Fruit fly (Drosophila melanogaster): ENCODE results near the gene CG45101.

CG45101 gene

dm6 chr3L:11085810-11086209 lies 21.0 kb downstream of the CG45101 start (continued):
- TF ChIP-seq gsb-n (tag; optimal IDR thresholded peaks at IDR 0.05), result peak; percentile 20
- peak; percentile 28 for TF ChIP-seq HLHmδ (GFP tag; optimal IDR thresholded peaks at IDR 0.05)
- peak; percentile 9 for TF ChIP-seq CG13296 (GFP tag; optimal IDR thresholded peaks at IDR 0.05)
- TF ChIP-seq D19B (GFP tag; optimal IDR thresholded peaks at IDR 0.05), result peak; percentile 74
- TF ChIP-seq sd (tag; optimal IDR thresholded peaks at IDR 0.05), result peak; percentile 75
- TF ChIP-seq Asciz (GFP tag; optimal IDR thresholded peaks at IDR 0.05), result peak; percentile 26
- TF ChIP-seq CG34422 (GFP tag; IDR thresholded peaks at IDR 0.05), result 0 out of 3 replicates have a peak, but pooled peaks have one; percentile 30
- TF ChIP-seq CG7987 (GFP tag; optimal IDR thresholded peaks at IDR 0.05), result peak; percentile 35
- peak; percentile 12 for TF ChIP-seq ATbp (GFP tag; optimal IDR thresholded peaks at IDR 0.05)
- TF ChIP-seq GATAe (GFP tag; conservative IDR thresholded peaks at IDR 0.05), result no peak
- peak; percentile 54; the same call in 1 of the 2 replicates for TF ChIP-seq CG6689 (GFP tag; IDR thresholded peaks at IDR 0.05)
- peak; percentile 42 for TF ChIP-seq CG34376 (GFP tag; optimal IDR thresholded peaks at IDR 0.05)
- no peak for TF ChIP-seq CG8290 (GFP tag; optimal IDR thresholded peaks at IDR 0.05)
- peak in 1 of 2 experiments; percentile 53 for TF ChIP-seq CG8290 (tag; optimal IDR thresholded peaks at IDR 0.05)
- TF ChIP-seq Fer1 (GFP tag; optimal IDR thresholded peaks at IDR 0.05), result peak; percentile 43
- TF ChIP-seq Dref (GFP tag; IDR thresholded peaks at IDR 0.05), result no peak
- peak in 1 of 2 experiments; percentile 38 for TF ChIP-seq Pdp1 (GFP tag; optimal IDR thresholded peaks at IDR 0.05)
- TF ChIP-seq CG7372 (GFP tag; IDR thresholded peaks at IDR 0.05), result no peak
- TF ChIP-seq CG2678 (tag; optimal IDR thresholded peaks at IDR 0.05), result peak; percentile 4
- peak; percentile 28 for TF ChIP-seq lab (GFP tag; optimal IDR thresholded peaks at IDR 0.05)

DNA sequence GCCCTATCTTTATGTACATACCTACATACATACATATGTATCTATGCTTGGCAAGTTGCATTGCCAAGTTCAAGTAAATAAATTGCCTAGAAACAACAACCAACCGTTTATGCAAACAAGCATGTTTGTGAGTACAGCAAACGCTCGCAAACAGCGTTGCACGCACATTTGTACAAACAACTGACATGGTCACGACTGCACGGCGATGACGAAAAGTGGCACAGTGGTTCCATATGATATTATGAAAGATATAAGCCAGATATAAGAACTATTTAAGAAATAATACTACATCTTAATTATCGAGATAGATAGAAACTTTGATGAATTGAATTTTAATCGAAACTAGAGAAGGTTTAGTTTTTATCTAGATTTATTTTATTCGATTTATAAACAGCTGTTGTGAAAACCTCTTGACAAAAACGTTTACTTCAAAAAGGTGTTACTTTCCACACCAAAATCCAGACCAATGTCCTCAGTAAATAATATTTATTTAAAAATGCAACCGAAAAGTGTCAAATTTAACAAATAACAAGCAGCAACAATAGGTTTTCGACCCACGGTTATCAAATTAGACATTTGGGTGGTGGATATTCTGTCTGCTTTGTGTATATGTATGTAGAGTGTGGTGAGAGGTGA lies 25.1 kb downstream of the CG45101 start:
- TF ChIP-seq tin (GFP tag; optimal IDR thresholded peaks at IDR 0.05) (peak; percentile 87), Deaf1 (tag; optimal IDR thresholded peaks at IDR 0.05) (peak; percentile 77), CG5180 (GFP tag; optimal IDR thresholded peaks at IDR 0.05) (peak; percentile 86), CG2875 (GFP tag; optimal IDR thresholded peaks at IDR 0.05) (peak; percentile 90), CG3726 (GFP tag; IDR thresholded peaks at IDR 0.05) (no peak; the same call in 1 of the 3 replicates), CG15269 (tag; optimal IDR thresholded peaks at IDR 0.05) (peak; percentile 95), CG18011 (GFP tag; optimal IDR thresholded peaks at IDR 0.05) (peak; percentile 77), Dad (GFP tag; optimal IDR thresholded peaks at IDR 0.05) (peak; percentile 63), bbx (GFP tag; IDR thresholded peaks at IDR 0.05; ENCODE audit: partially characterized antibody) (no peak), Hr39 (optimal IDR thresholded peaks at IDR 0.05) (no peak), CG10366 (GFP tag; IDR thresholded peaks at IDR 0.05) (peak; percentile 68; the same call in 1 of the 2 replicates), Hr78 (GFP tag; optimal IDR thresholded peaks at IDR 0.05) (peak in 1 of 2 experiments; percentile 87), CG13287 (GFP tag; IDR thresholded peaks at IDR 0.05; ENCODE audit: partially characterized antibody) (peak; percentile 47; the same call in 1 of the 2 replicates), CG14667 (GFP tag; IDR thresholded peaks at IDR 0.05) (peak; percentile 67; the same call in 1 of the 2 replicates), CG7556 (GFP tag; optimal IDR thresholded peaks at IDR 0.05) (peak; percentile 98), psq (GFP tag; optimal IDR thresholded peaks at IDR 0.05) (peak; percentile 75), CG10321 (GFP tag; IDR thresholded peaks at IDR 0.05) (peak; percentile 54; the same call in 1 of the 2 replicates), sob (GFP tag; IDR thresholded peaks at IDR 0.05) (peak; percentile 69; the same call in 1 of the 2 replicates), CG8765 (GFP tag; IDR thresholded peaks at IDR 0.05) (peak; percentile 50), CG13296 (GFP tag; optimal IDR thresholded peaks at IDR 0.05) (peak; percentile 90), CG10959 (GFP tag; IDR thresholded peaks at IDR 0.05) (peak; percentile 83), ERR (GFP tag; optimal IDR thresholded peaks at IDR 0.05) (no peak), ewg (GFP tag; optimal IDR thresholded peaks at IDR 0.05) (peak; percentile 86), gcm2 (GFP tag; optimal IDR thresholded peaks at IDR 0.05) (peak; percentile 91), NFAT (GFP tag; IDR thresholded peaks at IDR 0.05) (no peak), her (GFP tag; optimal IDR thresholded peaks at IDR 0.05) (peak; percentile 54), CG8944 (GFP tag; optimal IDR thresholded peaks at IDR 0.05) (peak; percentile 72), lab (GFP tag; optimal IDR thresholded peaks at IDR 0.05) (peak; percentile 89), pzg (GFP tag; optimal IDR thresholded peaks at IDR 0.05) (no peak), exex (tag; optimal IDR thresholded peaks at IDR 0.05) (no peak), HLHmδ (GFP tag; optimal IDR thresholded peaks at IDR 0.05) (peak; percentile 65)

Measured in whole organism, embryonic.